Worm (Caenorhabditis elegans): ENCODE data around the gene tor-1.

Gene tor-1

DNA sequence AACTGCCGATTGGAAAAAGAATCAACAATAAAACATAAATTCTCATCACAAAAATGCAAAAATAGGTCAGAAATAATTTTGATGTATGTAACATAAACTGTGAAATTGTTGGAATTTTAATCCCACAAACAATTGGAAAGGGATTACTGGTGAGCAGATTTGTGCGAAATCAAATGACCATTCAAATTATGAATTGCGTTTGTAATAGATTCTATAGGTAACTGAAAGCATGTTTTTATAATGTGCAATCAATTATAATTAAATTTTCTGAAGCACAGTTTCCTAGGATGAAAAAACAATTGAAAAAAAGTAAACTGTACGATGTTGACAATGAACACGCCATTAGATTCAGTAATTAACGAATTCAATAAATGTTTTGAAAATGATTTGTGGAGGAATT is at the start of gene tor-1:
Gene tor-1, minus strand, starts transcription at position 101 of the 400 bp plus-strand sequence.
- TF ChIP-seq ama-1 (optimal IDR thresholded peaks at IDR 0.05) (no peak), hmg-4 (GFP tag; optimal IDR thresholded peaks at IDR 0.05) (no peak), ets-7 (tag; optimal IDR thresholded peaks at IDR 0.05) (no peak), tbx-11 (GFP tag; IDR thresholded peaks at IDR 0.05) (no peak), hnd-1 (tag; optimal IDR thresholded peaks at IDR 0.05) (no peak), tbx-37 (GFP tag; conservative IDR thresholded peaks at IDR 0.05) (no peak), ceh-36 (tag; optimal IDR thresholded peaks at IDR 0.05) (no peak), F13C5.2 (tag; optimal IDR thresholded peaks at IDR 0.05) (no peak), pes-1 (GFP tag; IDR thresholded peaks at IDR 0.05) (no peak), aly-1 (tag; optimal IDR thresholded peaks at IDR 0.05) (no peak), sea-1 (GFP tag; conservative IDR thresholded peaks at IDR 0.05) (no peak), flt-1 (GFP tag; IDR thresholded peaks at IDR 0.05) (no peak)

DNA sequence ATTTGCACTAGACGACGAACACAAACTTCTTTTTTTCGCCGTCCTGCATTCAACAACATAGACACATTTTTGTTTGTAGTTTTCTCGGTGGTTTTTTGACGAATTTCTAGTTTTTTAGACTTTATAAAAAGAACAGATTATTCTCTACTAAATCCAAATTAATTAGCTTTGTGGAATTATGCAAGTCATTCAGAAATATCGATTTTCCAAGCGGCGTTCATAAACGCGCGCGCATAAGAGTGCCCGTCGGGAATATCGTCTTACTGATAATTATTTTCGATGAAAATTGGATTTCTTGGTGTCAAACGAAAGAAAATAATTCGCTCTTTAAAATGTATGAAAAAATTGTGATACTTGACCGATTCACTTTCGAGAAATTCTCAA is 49.0 kb upstream of the tor-1 start:
- no peak for TF ChIP-seq ceh-13 (GFP tag; optimal IDR thresholded peaks at IDR 0.05)
- no peak for TF ChIP-seq B0310.2 (tag; optimal IDR thresholded peaks at IDR 0.05)
- TF ChIP-seq hmg-4 (GFP tag; optimal IDR thresholded peaks at IDR 0.05): no peak
- TF ChIP-seq ama-1 (optimal IDR thresholded peaks at IDR 0.05): no peak
- TF ChIP-seq F13C5.2 (tag; optimal IDR thresholded peaks at IDR 0.05): no peak
- TF ChIP-seq tbx-11 (GFP tag; IDR thresholded peaks at IDR 0.05): no peak
- no peak for TF ChIP-seq hmbx-1 (tag; optimal IDR thresholded peaks at IDR 0.05)

ce11 chrIV:14033752-14034570 is 48.4 kb upstream of the tor-1 start:
- TF ChIP-seq flt-1 (GFP tag; IDR thresholded peaks at IDR 0.05) (peak; percentile 94), hnd-1 (tag; optimal IDR thresholded peaks at IDR 0.05) (peak; percentile 91), tra-4 (tag; optimal IDR thresholded peaks at IDR 0.05) (peak; percentile 100), ets-7 (tag; optimal IDR thresholded peaks at IDR 0.05) (peak; percentile 74), tbx-37 (GFP tag; conservative IDR thresholded peaks at IDR 0.05) (peak; percentile 84), F13C5.2 (tag; optimal IDR thresholded peaks at IDR 0.05) (peak; percentile 99), ceh-13 (GFP tag; optimal IDR thresholded peaks at IDR 0.05) (peak; percentile 89), scrt-1 (GFP tag; IDR thresholded peaks at IDR 0.05) (peak; percentile 93), B0310.2 (tag; optimal IDR thresholded peaks at IDR 0.05) (peak; percentile 100), hmbx-1 (tag; optimal IDR thresholded peaks at IDR 0.05) (peak; percentile 96), ama-1 (optimal IDR thresholded peaks at IDR 0.05) (peak; percentile 100), aly-1 (tag; optimal IDR thresholded peaks at IDR 0.05) (peak; percentile 94), hmg-4 (GFP tag; optimal IDR thresholded peaks at IDR 0.05) (peak; percentile 100), pes-1 (GFP tag; IDR thresholded peaks at IDR 0.05) (peak; percentile 94), sea-1 (GFP tag; conservative IDR thresholded peaks at IDR 0.05) (peak; percentile 97), ceh-36 (tag; optimal IDR thresholded peaks at IDR 0.05) (peak; percentile 97), tbx-11 (GFP tag; IDR thresholded peaks at IDR 0.05) (peak; percentile 91)

DNA sequence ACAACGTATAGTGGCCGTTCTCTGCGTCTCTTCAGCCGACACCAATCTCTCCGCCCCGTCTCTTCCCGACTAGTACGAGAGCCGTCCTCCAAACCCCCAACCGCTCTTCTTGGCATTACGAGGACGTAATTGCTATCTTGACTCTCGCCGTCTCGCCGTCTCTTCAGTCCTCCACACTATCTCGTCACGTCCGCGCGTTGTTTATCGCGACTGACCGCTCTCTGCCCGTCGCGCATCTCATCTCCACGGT is 47.8 kb upstream of the tor-1 start:
- TF ChIP-seq ama-1 (optimal IDR thresholded peaks at IDR 0.05): no peak
- TF ChIP-seq tbx-37 (GFP tag; conservative IDR thresholded peaks at IDR 0.05): no peak
- no peak for TF ChIP-seq tbx-11 (GFP tag; IDR thresholded peaks at IDR 0.05)
- no peak for TF ChIP-seq hmg-4 (GFP tag; optimal IDR thresholded peaks at IDR 0.05)
- no peak for TF ChIP-seq ceh-36 (tag; optimal IDR thresholded peaks at IDR 0.05)
- TF ChIP-seq flt-1 (GFP tag; IDR thresholded peaks at IDR 0.05): no peak
- no peak for TF ChIP-seq B0310.2 (tag; optimal IDR thresholded peaks at IDR 0.05)
- TF ChIP-seq F13C5.2 (tag; optimal IDR thresholded peaks at IDR 0.05): no peak
- no peak for TF ChIP-seq sea-1 (GFP tag; conservative IDR thresholded peaks at IDR 0.05)
- no peak for TF ChIP-seq pes-1 (GFP tag; IDR thresholded peaks at IDR 0.05)
- TF ChIP-seq ets-7 (tag; optimal IDR thresholded peaks at IDR 0.05): no peak
- TF ChIP-seq hmbx-1 (tag; optimal IDR thresholded peaks at IDR 0.05): no peak
- no peak for TF ChIP-seq tra-4 (tag; optimal IDR thresholded peaks at IDR 0.05)
- no peak for TF ChIP-seq hnd-1 (tag; optimal IDR thresholded peaks at IDR 0.05)
- TF ChIP-seq scrt-1 (GFP tag; IDR thresholded peaks at IDR 0.05): no peak

DNA sequence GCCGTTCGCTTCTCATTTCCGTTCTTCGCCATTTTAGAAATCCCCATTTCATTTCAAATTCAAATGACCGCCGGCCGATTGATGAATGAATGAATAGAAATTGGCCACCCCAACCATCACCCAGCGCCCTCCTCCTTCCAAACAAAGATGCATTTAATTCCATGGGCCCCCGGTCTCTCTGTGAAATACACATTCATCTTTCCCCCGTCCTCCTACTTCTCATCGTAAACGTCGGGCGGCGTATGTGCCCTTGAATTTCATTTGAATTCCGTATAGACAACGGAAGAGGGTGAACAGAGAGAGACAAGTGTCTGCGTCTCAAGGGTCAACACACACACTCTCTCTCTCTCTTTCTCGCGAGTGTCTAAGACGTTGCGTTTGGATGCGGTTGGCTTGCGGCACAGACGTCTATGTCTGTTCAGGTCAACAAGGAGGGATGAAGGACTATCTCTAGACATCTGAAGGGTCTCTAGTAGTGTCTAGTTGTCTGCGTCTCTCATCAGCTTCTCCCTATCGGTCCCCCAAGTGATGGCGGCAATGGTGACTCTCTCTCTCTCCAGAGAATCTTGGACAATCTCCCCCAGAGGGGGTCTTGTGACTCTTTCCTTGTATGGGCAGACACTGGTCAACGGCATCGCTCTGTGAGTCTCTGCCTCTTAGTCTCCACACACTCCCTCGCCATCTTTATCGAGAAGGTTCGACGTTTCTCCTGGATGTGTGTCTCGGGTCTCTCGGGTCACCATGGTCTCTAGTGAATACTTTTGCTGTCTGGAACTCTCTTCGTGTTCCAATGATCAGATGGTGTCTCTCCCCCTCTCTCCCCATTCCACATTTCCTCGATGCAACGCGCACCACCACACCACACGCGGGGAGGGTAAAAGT is 47.3 kb upstream of the tor-1 start:
- TF ChIP-seq sea-1 (GFP tag; conservative IDR thresholded peaks at IDR 0.05) (no peak), ama-1 (optimal IDR thresholded peaks at IDR 0.05) (peak; percentile 75), scrt-1 (GFP tag; IDR thresholded peaks at IDR 0.05) (no peak), tra-4 (tag; optimal IDR thresholded peaks at IDR 0.05) (no peak), F13C5.2 (tag; optimal IDR thresholded peaks at IDR 0.05) (peak; percentile 28), hnd-1 (tag; optimal IDR thresholded peaks at IDR 0.05) (no peak), ceh-36 (tag; optimal IDR thresholded peaks at IDR 0.05) (no peak), pes-1 (GFP tag; IDR thresholded peaks at IDR 0.05) (no peak; the same call in 1 of the 2 replicates), aly-1 (tag; optimal IDR thresholded peaks at IDR 0.05) (no peak), B0310.2 (tag; optimal IDR thresholded peaks at IDR 0.05) (no peak), hmbx-1 (tag; optimal IDR thresholded peaks at IDR 0.05) (peak; percentile 13), ets-7 (tag; optimal IDR thresholded peaks at IDR 0.05) (peak; percentile 24), tbx-37 (GFP tag; conservative IDR thresholded peaks at IDR 0.05) (no peak), flt-1 (GFP tag; IDR thresholded peaks at IDR 0.05) (no peak), ceh-13 (GFP tag; optimal IDR thresholded peaks at IDR 0.05) (no peak), hmg-4 (GFP tag; optimal IDR thresholded peaks at IDR 0.05) (no peak), tbx-11 (GFP tag; IDR thresholded peaks at IDR 0.05) (no peak)

DNA sequence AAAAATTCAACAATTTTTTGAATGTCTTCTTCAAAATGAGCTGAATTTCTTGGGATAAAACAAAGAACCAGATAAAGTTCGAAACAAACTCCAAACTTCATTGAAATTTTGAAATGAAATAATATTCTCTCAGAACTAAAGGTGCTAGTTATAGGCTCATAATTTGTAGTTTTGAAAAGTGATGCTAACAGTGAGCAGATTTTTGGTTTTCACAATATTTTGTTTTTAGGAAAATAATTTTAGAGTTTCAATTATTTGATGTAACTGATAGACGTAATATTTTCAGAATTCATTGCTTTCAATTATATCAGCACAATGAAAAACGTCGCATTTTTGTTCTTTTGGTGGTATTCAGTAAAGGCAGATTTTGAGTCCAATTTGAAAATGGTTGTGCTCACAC is 34.3 kb upstream of the tor-1 start, which contains the start of the genes irld-56 and irld-55:
Gene irld-56, minus strand, starts transcription at position 101 of the 400 bp plus-strand sequence.
Gene irld-55, plus strand, starts transcription at position 316 of the 400 bp plus-strand sequence.
- TF ChIP-seq B0310.2 (tag; optimal IDR thresholded peaks at IDR 0.05): no peak
- TF ChIP-seq F13C5.2 (tag; optimal IDR thresholded peaks at IDR 0.05): no peak
- no peak for TF ChIP-seq scrt-1 (GFP tag; IDR thresholded peaks at IDR 0.05)
- TF ChIP-seq ets-7 (tag; optimal IDR thresholded peaks at IDR 0.05): no peak
- TF ChIP-seq hmbx-1 (tag; optimal IDR thresholded peaks at IDR 0.05): no peak
- TF ChIP-seq ama-1 (optimal IDR thresholded peaks at IDR 0.05): no peak
- no peak for TF ChIP-seq tbx-11 (GFP tag; IDR thresholded peaks at IDR 0.05)
- TF ChIP-seq ceh-36 (tag; optimal IDR thresholded peaks at IDR 0.05): no peak
- no peak for TF ChIP-seq ceh-13 (GFP tag; optimal IDR thresholded peaks at IDR 0.05)
- no peak for TF ChIP-seq sea-1 (GFP tag; conservative IDR thresholded peaks at IDR 0.05)
- TF ChIP-seq hmg-4 (GFP tag; optimal IDR thresholded peaks at IDR 0.05): no peak
- no peak for TF ChIP-seq aly-1 (tag; optimal IDR thresholded peaks at IDR 0.05)
- TF ChIP-seq pes-1 (GFP tag; IDR thresholded peaks at IDR 0.05): no peak
- no peak for TF ChIP-seq flt-1 (GFP tag; IDR thresholded peaks at IDR 0.05)
- no peak for TF ChIP-seq hnd-1 (tag; optimal IDR thresholded peaks at IDR 0.05)
- TF ChIP-seq tbx-37 (GFP tag; conservative IDR thresholded peaks at IDR 0.05): no peak
- no peak for TF ChIP-seq tra-4 (tag; optimal IDR thresholded peaks at IDR 0.05)

All from whole organism, early embryonic.